Worm (Caenorhabditis elegans) whole organism, L3 larva: ENCODE results near the gene ZK632.10.

Source experiments
- ama-1 ChIP-seq: fragments of 150-350 bp; optimal IDR thresholded peaks from 2 replicates; lab custom pipeline; 2018
- ceh-28 ChIP-seq: fragments of 150-350 bp; optimal IDR thresholded peaks from 2 replicates; lab custom pipeline; 2014; ENCODE audit warnings: missing biosample characterization, missing genetic modification reagents, missing genetic modification characterization
- ceh-9 ChIP-seq: sonication (generic microtip); optimal IDR thresholded peaks from 2 replicates; lab custom pipeline; 2018; ENCODE audit warnings: missing biosample characterization, missing genetic modification characterization
- daf-12 ChIP-seq: fragments of 150-350 bp; optimal IDR thresholded peaks from 2 replicates; lab custom pipeline; 2014; ENCODE audit warnings: missing biosample characterization, missing genetic modification reagents, missing genetic modification characterization
- elt-1 ChIP-seq: fragments of 150-350 bp; optimal IDR thresholded peaks from 2 replicates; lab custom pipeline; 2014; ENCODE audit warnings: missing biosample characterization, missing genetic modification characterization
- elt-2 ChIP-seq: sonication (generic microtip); optimal IDR thresholded peaks from 2 replicates; lab custom pipeline; 2016; ENCODE audit warnings: missing genetic modification reagents, mild to moderate bottlenecking, missing genetic modification characterization, missing compliant biosample characterization
- elt-3 ChIP-seq, 3 experiments: fragments of 150-350 bp in 1 of 3; sonication (generic microtip) in 2 of 3; optimal IDR thresholded peaks; 2 replicates in 2 of 3; 4 replicates in 1 of 3; lab custom pipeline; 2014 to 2017; ENCODE audit warnings: missing biosample characterization in 3 of 3, missing genetic modification characterization in 3 of 3
- eor-1 ChIP-seq, 2 experiments: fragments of 150-350 bp; optimal IDR thresholded peaks; 2 replicates each; lab custom pipeline; 2014 to 2018; ENCODE audit warnings: missing biosample characterization in 2 of 2, missing genetic modification characterization in 2 of 2
- fkh-10 ChIP-seq: sonication (generic microtip); optimal IDR thresholded peaks from 2 replicates; lab custom pipeline; 2017; ENCODE audit warnings: missing biosample characterization, missing genetic modification reagents, missing genetic modification characterization
- hmg-11 ChIP-seq: sonication (generic microtip); optimal IDR thresholded peaks from 2 replicates; lab custom pipeline; 2016; ENCODE audit warnings: missing genetic modification characterization, missing compliant biosample characterization
- lin-39 ChIP-seq: fragments of 150-350 bp; optimal IDR thresholded peaks from 2 replicates; lab custom pipeline; 2018; ENCODE audit warnings: missing biosample characterization, missing genetic modification reagents, missing genetic modification characterization
- nfya-1 ChIP-seq: sonication (generic microtip); optimal IDR thresholded peaks from 2 replicates; lab custom pipeline; 2017; ENCODE audit warnings: missing genetic modification characterization, mild to moderate bottlenecking, missing compliant biosample characterization, antibody characterized with exemption, moderate library complexity; ENCODE audit not compliant: insufficient read depth
- nhr-23 ChIP-seq: fragments of 150-350 bp; optimal IDR thresholded peaks from 2 replicates; lab custom pipeline; 2014; ENCODE audit warnings: missing biosample characterization, missing genetic modification reagents, missing genetic modification characterization
- nhr-28 ChIP-seq: fragments of 150-350 bp; optimal IDR thresholded peaks from 2 replicates; lab custom pipeline; 2014; ENCODE audit warnings: missing biosample characterization, missing genetic modification characterization
- nhr-43 ChIP-seq: sonication (generic microtip); optimal IDR thresholded peaks from 2 replicates; lab custom pipeline; 2016; ENCODE audit warnings: mild to moderate bottlenecking, missing genetic modification characterization, missing compliant biosample characterization; ENCODE audit not compliant: poor library complexity, severe bottlenecking
- nhr-67 ChIP-seq: fragments of 150-350 bp; optimal IDR thresholded peaks from 2 replicates; lab custom pipeline; 2014; ENCODE audit warnings: missing biosample characterization, missing genetic modification characterization
- nhr-77 ChIP-seq: fragments of 150-350 bp; optimal IDR thresholded peaks from 2 replicates; lab custom pipeline; 2014; ENCODE audit warnings: missing biosample characterization, missing genetic modification characterization
- pha-4 ChIP-seq: fragments of 150-350 bp; optimal IDR thresholded peaks from 2 replicates; lab custom pipeline; 2014; ENCODE audit warnings: missing biosample characterization, missing genetic modification reagents, missing genetic modification characterization
- pqm-1 ChIP-seq: fragments of 150-350 bp; optimal IDR thresholded peaks from 2 replicates; lab custom pipeline; 2017; ENCODE audit warnings: missing biosample characterization, missing genetic modification characterization, inconsistent platforms
- unc-62 ChIP-seq: fragments of 150-350 bp; sonication (generic microtip); optimal IDR thresholded peaks from 4 replicates; lab custom pipeline; 2014; ENCODE audit warnings: missing biosample characterization, missing genetic modification reagents, missing genetic modification characterization
- ztf-4 ChIP-seq: fragments of 150-350 bp; optimal IDR thresholded peaks from 2 replicates; lab custom pipeline; 2014; ENCODE audit warnings: missing biosample characterization, missing genetic modification characterization

Gene ZK632.10

ce11 chrIII:9860201-9860780 lies 32.8 kb upstream of the ZK632.10 start, which contains the start of gene twk-48:
Gene twk-48 (plus strand): TSS chrIII:9860730.
- TF ChIP-seq nfya-1 (tag; lab: Kevin White, UChicago) (peak; percentile 24), pha-4 (tag; lab: Kevin White, UChicago) (no peak), lin-39 (tag; lab: Kevin White, UChicago) (peak; percentile 15), fkh-10 (GFP tag; lab: Kevin White, UChicago) (peak; percentile 57)
- TF ChIP-seq, all 47 proteins: peak for 3

- TF ChIP-seq pqm-1 (no peak), unc-62 (GFP tag; lab: Kevin White, UChicago) (no peak), nfya-1 (tag; lab: Kevin White, UChicago) (peak; percentile 48), lin-39 (tag; lab: Kevin White, UChicago) (peak; percentile 15), eor-1 (tag; optimal IDR thresholded peaks at IDR 0.05; lab: Kevin White, UChicago) (no peak)
These were observed 31.7 kb upstream of the ZK632.10 start, which contains the start of gene gpdh-2 for ce11 chrIII:9859133-9859775. Gene gpdh-2 (minus strand): TSS chrIII:9859183.

- TF ChIP-seq elt-2, result peak; percentile 68
- TF ChIP-seq pha-4 (tag; lab: Kevin White, UChicago), result peak; percentile 1
- peak; percentile 30 for TF ChIP-seq nhr-43 (tag; lab: Kevin White, UChicago)
- TF ChIP-seq elt-1 (tag; lab: Kevin White, UChicago), result peak; percentile 97
- TF ChIP-seq nhr-77, result no peak
- no peak for TF ChIP-seq elt-3 (tag; optimal IDR thresholded peaks at IDR 0.05; lab: Kevin White, UChicago)
- peak; percentile 68 for TF ChIP-seq pqm-1
- TF ChIP-seq ceh-28, result peak; percentile 72
- TF ChIP-seq ztf-4 (tag; lab: Kevin White, UChicago), result no peak
- TF ChIP-seq nhr-28 (tag; lab: Kevin White, UChicago), result no peak
- TF ChIP-seq nhr-23 (tag; lab: Kevin White, UChicago), result peak; percentile 50
These were observed 30.5 kb upstream of the ZK632.10 start for ce11 chrIII:9858061-9858460.

- TF ChIP-seq pha-4 (tag; lab: Kevin White, UChicago), result peak; percentile 28
- TF ChIP-seq eor-1 (tag; optimal IDR thresholded peaks at IDR 0.05; lab: Kevin White, UChicago), result no peak
- peak; percentile 70 for TF ChIP-seq elt-2
These were observed 29.6 kb upstream of the ZK632.10 start for ce11 chrIII:9857110-9857509.

ce11 chrIII:9854960-9855359 lies 27.4 kb upstream of the ZK632.10 start:
- TF ChIP-seq nhr-28 (tag; lab: Kevin White, UChicago) (no peak), daf-12 (tag; lab: Kevin White, UChicago) (no peak), ztf-4 (tag; lab: Kevin White, UChicago) (no peak), nhr-67 (tag; lab: Kevin White, UChicago) (no peak), ceh-9 (tag; lab: Kevin White, UChicago) (no peak), nhr-43 (tag; lab: Kevin White, UChicago) (no peak)

DNA sequence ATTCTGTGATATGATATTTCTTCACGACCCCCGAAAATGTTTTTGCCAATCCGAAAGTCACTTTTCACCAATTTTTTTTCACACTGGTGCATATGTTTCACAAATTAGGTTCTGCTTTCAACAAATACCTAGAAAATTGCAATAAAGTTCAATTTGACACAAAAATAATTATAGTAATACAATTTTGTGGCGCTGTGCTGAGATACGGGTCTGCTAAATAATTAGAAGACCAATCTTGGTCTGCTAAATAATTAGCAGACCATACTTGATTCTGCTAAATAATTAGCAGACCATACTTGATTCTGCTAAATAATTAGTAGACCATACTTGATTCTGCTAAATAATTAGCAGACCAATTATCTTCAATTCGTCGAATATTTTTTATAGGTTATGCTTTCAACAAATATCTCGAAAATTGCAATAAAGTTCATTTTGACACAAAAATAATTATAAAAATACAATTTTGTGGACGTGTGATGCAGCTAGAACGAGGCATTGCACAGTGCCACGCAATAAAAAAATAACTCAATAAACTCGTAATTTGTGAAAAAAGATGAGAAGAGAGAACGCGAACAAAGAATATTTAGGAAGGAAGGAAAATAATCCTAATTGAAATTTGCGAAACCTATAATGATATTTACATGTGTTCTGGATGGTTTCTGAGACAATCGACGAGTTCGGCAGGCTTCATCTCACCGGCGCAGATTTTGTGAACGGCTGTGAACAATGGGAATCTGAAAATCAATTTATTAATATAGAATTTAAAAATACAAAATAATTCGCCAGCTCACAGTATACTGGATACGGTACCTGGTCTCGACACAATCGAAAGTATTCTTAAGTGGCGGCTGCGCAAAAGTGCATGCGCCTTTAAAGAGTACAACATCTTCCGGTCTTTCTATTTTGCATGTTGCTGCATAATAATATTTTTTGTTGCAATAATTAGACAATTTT lies 26.4 kb upstream of the ZK632.10 start:
- TF ChIP-seq nhr-67 (tag; lab: Kevin White, UChicago), result no peak
- peak; percentile 7 for TF ChIP-seq ama-1 (lab: Kevin White, UChicago)
- peak; percentile 15 for TF ChIP-seq elt-2

ce11 chrIII:9851547-9851946 lies 24.0 kb upstream of the ZK632.10 start, which contains the start of gene K11H3.3:
Gene K11H3.3 (plus strand): TSS chrIII:9851854.
- TF ChIP-seq lin-39 (tag; lab: Kevin White, UChicago), result peak; percentile 49
- no peak for TF ChIP-seq pha-4 (tag; lab: Kevin White, UChicago)
- TF ChIP-seq hmg-11 (tag; lab: Kevin White, UChicago), result no peak
